Fruit fly (Drosophila melanogaster): ENCODE data around the gene noi.

Gene noi

DNA sequence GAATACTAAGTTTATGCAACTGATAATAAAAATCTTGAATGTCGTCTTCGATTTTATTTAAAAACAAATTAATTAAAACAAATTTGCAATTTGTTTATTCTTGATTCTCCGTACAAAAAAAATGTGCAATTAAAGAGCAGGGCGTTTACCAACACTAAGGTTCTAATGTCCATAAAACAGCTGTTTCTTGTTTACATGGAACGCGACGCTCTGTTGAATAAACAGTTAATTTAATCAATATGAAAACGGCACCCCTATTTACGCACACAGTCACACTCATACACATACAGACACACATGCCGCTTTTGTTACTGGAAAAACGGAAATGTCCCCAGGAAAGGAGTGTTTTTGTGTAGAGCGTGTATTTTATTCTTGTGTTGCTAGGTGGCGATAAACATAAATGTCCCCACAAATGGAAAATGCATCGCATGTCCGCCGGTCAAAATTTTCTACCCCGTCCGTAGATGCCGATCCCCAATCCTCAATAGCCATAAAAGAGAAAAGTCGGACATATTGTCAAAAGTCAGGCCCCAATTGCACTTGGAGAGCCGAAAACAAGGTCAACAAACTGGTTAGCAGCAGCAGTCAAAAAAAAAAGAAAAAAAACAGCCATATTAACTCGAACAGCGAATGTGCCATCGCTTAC lies 31.8 kb upstream of the noi start (continued):
- TF ChIP-seq CG14710 (tag; optimal IDR thresholded peaks at IDR 0.05) (peak; percentile 79), CG31388 (GFP tag; optimal IDR thresholded peaks at IDR 0.05) (peak; percentile 40), jigr1 (GFP tag; IDR thresholded peaks at IDR 0.05) (no peak), al (GFP tag; IDR thresholded peaks at IDR 0.05) (no peak), croc (GFP tag; conservative IDR thresholded peaks at IDR 0.05) (no peak; the same call in 2 of the 3 replicates), ind (GFP tag; optimal IDR thresholded peaks at IDR 0.05) (no peak), tup (GFP tag; optimal IDR thresholded peaks at IDR 0.05) (peak; percentile 65), pfk (GFP tag; optimal IDR thresholded peaks at IDR 0.05) (peak; percentile 86), ci (GFP tag; IDR thresholded peaks at IDR 0.05) (no peak), bab2 (GFP tag; optimal IDR thresholded peaks at IDR 0.05) (peak; percentile 87), CG11093 (GFP tag; IDR thresholded peaks at IDR 0.05) (peak; percentile 56; the same call in 1 of the 3 replicates), psq (GFP tag; optimal IDR thresholded peaks at IDR 0.05) (peak; percentile 66), CG34224 (GFP tag; IDR thresholded peaks at IDR 0.05; ENCODE audit: partially characterized antibody) (no peak), CG2889 (GFP tag; IDR thresholded peaks at IDR 0.05) (no peak), ewg (GFP tag; optimal IDR thresholded peaks at IDR 0.05) (peak; percentile 56), mirr (GFP tag; optimal IDR thresholded peaks at IDR 0.05) (peak; percentile 90), BEAF-32 (GFP tag; optimal IDR thresholded peaks at IDR 0.05) (no peak), MTF-1 (GFP tag; optimal IDR thresholded peaks at IDR 0.05; ENCODE audit: borderline replicate concordance) (peak; percentile 93), CG12219 (GFP tag; optimal IDR thresholded peaks at IDR 0.05) (peak; percentile 75), Hey (tag; optimal IDR thresholded peaks at IDR 0.05) (peak; percentile 81), CrebB (tag; optimal IDR thresholded peaks at IDR 0.05) (peak; percentile 83), fd3F (GFP tag; optimal IDR thresholded peaks at IDR 0.05) (peak; percentile 71), Gug (GFP tag; IDR thresholded peaks at IDR 0.05) (no peak), usp (GFP tag; optimal IDR thresholded peaks at IDR 0.05) (no peak), Camta (GFP tag; optimal IDR thresholded peaks at IDR 0.05) (peak; percentile 79), schlank (tag; optimal IDR thresholded peaks at IDR 0.05) (peak; percentile 62), ems (GFP tag; optimal IDR thresholded peaks at IDR 0.05) (peak; percentile 33), CG12744 (GFP tag; optimal IDR thresholded peaks at IDR 0.05) (peak; percentile 15), CG10654 (GFP tag; optimal IDR thresholded peaks at IDR 0.05) (peak; percentile 74), D19A (tag; optimal IDR thresholded peaks at IDR 0.05) (peak; percentile 62), HLH4C (GFP tag; IDR thresholded peaks at IDR 0.05; ENCODE audit: partially characterized antibody) (no peak), jing (GFP tag; optimal IDR thresholded peaks at IDR 0.05) (no peak), lilli (GFP tag; optimal IDR thresholded peaks at IDR 0.05) (peak; percentile 55), lmd (GFP tag; IDR thresholded peaks at IDR 0.05) (no peak), caup (GFP tag; optimal IDR thresholded peaks at IDR 0.05; ENCODE audit: severe bottlenecking) (peak; percentile 88), Kr (GFP tag; optimal IDR thresholded peaks at IDR 0.05) (peak; percentile 77), CG1233 (GFP tag; optimal IDR thresholded peaks at IDR 0.05) (peak; percentile 92), lola (GFP tag; optimal IDR thresholded peaks at IDR 0.05) (peak in 1 of 3 experiments; percentile 66), CG4328 (GFP tag; optimal IDR thresholded peaks at IDR 0.05) (peak; percentile 89), Lim3 (GFP tag; IDR thresholded peaks at IDR 0.05) (no peak), CG8478 (optimal IDR thresholded peaks at IDR 0.05) (no peak), crol (GFP tag; IDR thresholded peaks at IDR 0.05) (no peak), CG1832 (GFP tag; optimal IDR thresholded peaks at IDR 0.05) (no peak), CG33557 (GFP tag; optimal IDR thresholded peaks at IDR 0.05) (peak; percentile 90), gem (tag; optimal IDR thresholded peaks at IDR 0.05) (peak; percentile 78), zen2 (GFP tag; IDR thresholded peaks at IDR 0.05; ENCODE audit: partially characterized antibody) (no peak), kah (GFP tag; optimal IDR thresholded peaks at IDR 0.05) (peak; percentile 63), CG12071 (GFP tag; optimal IDR thresholded peaks at IDR 0.05) (peak; percentile 86), Optix (GFP tag; IDR thresholded peaks at IDR 0.05) (no peak)

All from whole organism, embryonic.